Worm (Caenorhabditis elegans): ENCODE results near the gene C17C3.24.

- TF ChIP-seq T22C8.4 (GFP tag; IDR thresholded peaks at IDR 0.05), result no peak
- no peak for TF ChIP-seq tab-1 (GFP tag; IDR thresholded peaks at IDR 0.05)
- TF ChIP-seq ref-1 (GFP tag; conservative IDR thresholded peaks at IDR 0.05), result no peak
- no peak for TF ChIP-seq klf-2 (GFP tag; conservative IDR thresholded peaks at IDR 0.05)
- TF ChIP-seq med-1 (GFP tag; optimal IDR thresholded peaks at IDR 0.05; ENCODE audit: insufficient read depth), result no peak
Observed at ce11 chrII:5547442-5547894, 5.9 kb upstream of the C17C3.24 start, which contains the start of gene acdh-2.
